Fruit fly (Drosophila melanogaster) whole organism, embryonic: Measurements from ENCODE around the gene Ptp10D.

Experiments
- CG10979 ChIP-seq: fragments of 200-800 bp; sonication (Bioruptor generic); optimal IDR thresholded peaks from 2 replicates; lab custom pipeline; 2018; ENCODE audit warnings: missing biosample characterization, mild to moderate bottlenecking, missing genetic modification characterization, moderate library complexity
- CG11456 ChIP-seq: fragments of 200-800 bp; sonication (Bioruptor generic); IDR thresholded peaks from 3 replicates; pipeline ENCODE4 v1.3.6; 2022; ENCODE audit warnings: missing biosample characterization, missing genetic modification characterization
- CG11560 ChIP-seq: fragments of 200-800 bp; sonication (Bioruptor generic); IDR thresholded peaks from 3 replicates; pipeline ENCODE4 v1.3.6; 2022; ENCODE audit warnings: missing biosample characterization, missing genetic modification characterization
- CG12155 ChIP-seq: fragments of 200-800 bp; sonication (Bioruptor generic); optimal IDR thresholded peaks from 3 replicates; lab custom pipeline; 2016; ENCODE audit warnings: missing biosample characterization, missing genetic modification characterization
- CG1233 ChIP-seq: fragments of 200-800 bp; sonication (Bioruptor generic); optimal IDR thresholded peaks from 4 replicates; lab custom pipeline; 2018; ENCODE audit warnings: missing biosample characterization, mild to moderate bottlenecking, missing genetic modification characterization
- CG12769 ChIP-seq: fragments of 200-800 bp; sonication (Bioruptor generic); optimal IDR thresholded peaks from 2 replicates; lab custom pipeline; 2019; ENCODE audit warnings: missing biosample characterization, mild to moderate bottlenecking, missing genetic modification characterization, moderate library complexity
- CG13894 ChIP-seq: fragments of 200-800 bp; sonication (Bioruptor generic); optimal IDR thresholded peaks from 3 replicates; lab custom pipeline; 2018; ENCODE audit warnings: missing biosample characterization, mild to moderate bottlenecking, missing genetic modification characterization, moderate library complexity
- CG14965 ChIP-seq: fragments of 200-800 bp; sonication (Bioruptor generic); optimal IDR thresholded peaks from 2 replicates; lab custom pipeline; 2016; ENCODE audit warnings: missing biosample characterization, missing genetic modification characterization, borderline replicate concordance
- CG15011 ChIP-seq: fragments of 200-800 bp; sonication (Bioruptor generic); optimal IDR thresholded peaks from 3 replicates; lab custom pipeline; 2018; ENCODE audit warnings: missing biosample characterization, mild to moderate bottlenecking, missing genetic modification characterization
- CG15073 ChIP-seq: fragments of 200-800 bp; sonication (Bioruptor generic); optimal IDR thresholded peaks from 2 replicates; lab custom pipeline; 2016; ENCODE audit warnings: missing biosample characterization, missing genetic modification characterization
- CG1603 ChIP-seq: fragments of 200-800 bp; sonication (Bioruptor generic); optimal IDR thresholded peaks from 2 replicates; lab custom pipeline; 2019; ENCODE audit warnings: missing biosample characterization, mild to moderate bottlenecking, missing genetic modification characterization, moderate library complexity
- CG17361 ChIP-seq: fragments of 200-800 bp; sonication (Bioruptor generic); IDR thresholded peaks from 3 replicates; pipeline ENCODE4 v1.3.6; 2022; ENCODE audit warnings: missing biosample characterization, missing genetic modification characterization
- CG18764 ChIP-seq: fragments of 200-800 bp; sonication (Bioruptor generic); optimal IDR thresholded peaks from 3 replicates; lab custom pipeline; 2016; ENCODE audit warnings: missing biosample characterization, missing genetic modification characterization
- CG3281 ChIP-seq: fragments of 200-800 bp; sonication (Bioruptor generic); optimal IDR thresholded peaks from 3 replicates; lab custom pipeline; 2017; ENCODE audit warnings: missing biosample characterization, mild to moderate bottlenecking, missing genetic modification characterization
- CG33213 ChIP-seq: fragments of 200-800 bp; sonication (Bioruptor generic); optimal IDR thresholded peaks from 3 replicates; lab custom pipeline; 2016; ENCODE audit warnings: missing biosample characterization, missing genetic modification characterization
- CG7839 ChIP-seq: fragments of 200-800 bp; sonication (Bioruptor generic); optimal IDR thresholded peaks from 3 replicates; lab custom pipeline; 2018; ENCODE audit warnings: missing biosample characterization, mild to moderate bottlenecking, missing genetic modification characterization, moderate library complexity
- CG8924 ChIP-seq: fragments of 200-800 bp; optimal IDR thresholded peaks from 3 replicates; lab custom pipeline; 2019; ENCODE audit warnings: missing biosample characterization, mild to moderate bottlenecking, missing genetic modification characterization, moderate library complexity
- CG9215 ChIP-seq: fragments of 200-800 bp; sonication (Bioruptor generic); IDR thresholded peaks from 2 replicates; pipeline ENCODE4 v1.3.6; 2022; ENCODE audit warnings: missing biosample characterization, missing genetic modification characterization
- CTCF ChIP-seq: fragments of 200-800 bp; sonication (Bioruptor generic); optimal IDR thresholded peaks from 2 replicates; lab custom pipeline; 2017; ENCODE audit warnings: missing biosample characterization, mild to moderate bottlenecking, missing genetic modification characterization, moderate library complexity
- D19B ChIP-seq: fragments of 200-800 bp; sonication (Bioruptor generic); optimal IDR thresholded peaks from 2 replicates; lab custom pipeline; 2017; ENCODE audit warnings: missing biosample characterization, mild to moderate bottlenecking, missing genetic modification characterization
- Dll ChIP-seq: fragments of 200-800 bp; sonication (Bioruptor generic); IDR thresholded peaks from 4 replicates; pipeline ENCODE4 v1.3.6; 2022; ENCODE audit warnings: missing biosample characterization, missing genetic modification characterization; ENCODE audit not compliant: partially characterized antibody
- Dref ChIP-seq: fragments of 200-800 bp; sonication (Bioruptor generic); IDR thresholded peaks from 2 replicates; pipeline ENCODE4 v1.3.6; 2022; ENCODE audit warnings: missing biosample characterization, missing genetic modification characterization
- Drgx ChIP-seq: fragments of 200-800 bp; sonication (Bioruptor generic); IDR thresholded peaks from 2 replicates; pipeline ENCODE4 v1.3.6; 2022; ENCODE audit warnings: missing biosample characterization, missing genetic modification characterization
- H2.0 ChIP-seq: fragments of 200-800 bp; sonication (Bioruptor generic); IDR thresholded peaks from 2 replicates; pipeline ENCODE4 v1.3.6; 2022; ENCODE audit warnings: missing biosample characterization, missing genetic modification characterization
- HHEX ChIP-seq: fragments of 200-800 bp; sonication (Bioruptor generic); optimal IDR thresholded peaks from 3 replicates; lab custom pipeline; 2017; ENCODE audit warnings: missing biosample characterization, mild to moderate bottlenecking, missing genetic modification characterization, missing genetic modification reagents
- Meics ChIP-seq: fragments of 200-800 bp; sonication (Bioruptor generic); optimal IDR thresholded peaks from 2 replicates; lab custom pipeline; 2017; ENCODE audit warnings: missing biosample characterization, mild to moderate bottlenecking, missing genetic modification characterization
- Mes4 ChIP-seq: fragments of 200-800 bp; sonication (Bioruptor generic); optimal IDR thresholded peaks from 2 replicates; lab custom pipeline; 2016; ENCODE audit warnings: missing biosample characterization, missing genetic modification characterization
- NC2β ChIP-seq: fragments of 200-800 bp; sonication (Bioruptor generic); optimal IDR thresholded peaks from 2 replicates; lab custom pipeline; 2016; ENCODE audit warnings: missing biosample characterization, missing genetic modification characterization
- Nf-YA ChIP-seq: fragments of 200-800 bp; sonication (Bioruptor generic); IDR thresholded peaks from 2 replicates; pipeline ENCODE4 v1.3.6; 2022; ENCODE audit warnings: missing biosample characterization, missing genetic modification characterization
- Opbp ChIP-seq: fragments of 200-800 bp; sonication (Bioruptor generic); IDR thresholded peaks from 3 replicates; pipeline ENCODE4 v1.3.6; 2022; ENCODE audit warnings: missing biosample characterization, missing genetic modification characterization; ENCODE audit not compliant: partially characterized antibody
- Tbp ChIP-seq: fragments of >200 bp; optimal IDR thresholded peaks from 2 replicates; lab custom pipeline; 2018; ENCODE audit warnings: missing biosample characterization, missing genetic modification characterization
- ac ChIP-seq: fragments of 200-800 bp; sonication (Bioruptor generic); optimal IDR thresholded peaks from 3 replicates; lab custom pipeline; 2017; ENCODE audit warnings: missing biosample characterization, mild to moderate bottlenecking, missing genetic modification characterization
- ara ChIP-seq: fragments of 200-800 bp; sonication (Bioruptor generic); IDR thresholded peaks from 2 replicates; pipeline ENCODE4 v1.3.6; 2022; ENCODE audit warnings: missing biosample characterization, missing genetic modification characterization
- cato ChIP-seq: fragments of 200-800 bp; sonication (Bioruptor generic); optimal IDR thresholded peaks from 2 replicates; lab custom pipeline; 2016; ENCODE audit warnings: missing biosample characterization, missing genetic modification characterization, borderline replicate concordance
- chif ChIP-seq, 2 experiments: fragments of 200-800 bp; sonication (Bioruptor generic); optimal IDR thresholded peaks; 3 replicates each; lab custom pipeline; 2016; ENCODE audit warnings: missing biosample characterization in 2 of 2, missing genetic modification characterization in 2 of 2
- emc ChIP-seq: fragments of 200-800 bp; sonication (Bioruptor generic); optimal IDR thresholded peaks from 2 replicates; lab custom pipeline; 2016; ENCODE audit warnings: missing biosample characterization, missing genetic modification characterization
- gsb-n ChIP-seq: fragments of 200-800 bp; sonication (Bioruptor generic); optimal IDR thresholded peaks from 3 replicates; lab custom pipeline; 2018; ENCODE audit warnings: missing biosample characterization, mild to moderate bottlenecking, missing genetic modification characterization
- hkb ChIP-seq, 2 experiments: fragments of 200-800 bp in 1 of 2; fragments of >200 bp in 1 of 2; sonication (Bioruptor generic) in 1 of 2; IDR thresholded peaks in 1 of 2; optimal IDR thresholded peaks in 1 of 2; 2 replicates each; pipeline versions ENCODE4 v1.3.6 to Lab custom; 2017 to 2022; ENCODE audit warnings: missing biosample characterization in 1 of 2, missing genetic modification characterization in 1 of 2
- insv ChIP-seq, 2 experiments: fragments of 200-800 bp; sonication (Bioruptor generic); optimal IDR thresholded peaks; 3 replicates each; lab custom pipeline; 2016 to 2018; ENCODE audit warnings: missing biosample characterization in 2 of 2, missing genetic modification characterization in 2 of 2
- klu ChIP-seq: fragments of 200-800 bp; sonication (Bioruptor generic); IDR thresholded peaks from 2 replicates; pipeline ENCODE4 v1.3.6; 2022; ENCODE audit warnings: missing biosample characterization, missing genetic modification characterization
- pan ChIP-seq, 4 experiments: fragments of >200 bp in 3 of 4; fragments of 200-800 bp in 1 of 4; sonication (Bioruptor generic) in 1 of 4; optimal IDR thresholded peaks in 3 of 4; IDR thresholded peaks in 1 of 4; 2 replicates each; pipeline versions ENCODE4 v1.3.6 to Lab custom; 2017 to 2022; ENCODE audit warnings: missing biosample characterization in 2 of 4, missing genetic modification characterization in 2 of 4, mixed read lengths in 1 of 4
- ranshi ChIP-seq: fragments of 200-800 bp; sonication (Bioruptor generic); IDR thresholded peaks from 2 replicates; pipeline ENCODE4 v1.3.6; 2022; ENCODE audit warnings: missing biosample characterization, missing genetic modification characterization
- schlank ChIP-seq: fragments of 200-800 bp; sonication (Bioruptor generic); optimal IDR thresholded peaks from 2 replicates; lab custom pipeline; 2018; ENCODE audit warnings: missing biosample characterization, mild to moderate bottlenecking, missing genetic modification characterization
- so ChIP-seq: fragments of 200-800 bp; sonication (Bioruptor generic); IDR thresholded peaks from 3 replicates; pipeline ENCODE4 v1.3.6; 2022; ENCODE audit warnings: missing biosample characterization, missing genetic modification characterization
- sob ChIP-seq: fragments of 200-800 bp; sonication (Bioruptor generic); IDR thresholded peaks from 2 replicates; pipeline ENCODE4 v1.3.6; 2022; ENCODE audit warnings: missing biosample characterization, missing genetic modification characterization
- stc ChIP-seq: fragments of 200-800 bp; sonication (Bioruptor generic); IDR thresholded peaks from 2 replicates; pipeline ENCODE4 v1.3.6; 2022; ENCODE audit warnings: missing biosample characterization, missing genetic modification characterization
- vnd ChIP-seq: fragments of 200-800 bp; sonication (Bioruptor generic); IDR thresholded peaks from 3 replicates; pipeline ENCODE4 v1.3.6; 2022; ENCODE audit warnings: missing biosample characterization, missing genetic modification characterization; ENCODE audit not compliant: partially characterized antibody
- wor ChIP-seq: fragments of 200-800 bp; sonication (Bioruptor generic); IDR thresholded peaks from 2 replicates; pipeline ENCODE4 v1.3.6; 2022; ENCODE audit warnings: missing biosample characterization, missing genetic modification characterization

The Ptp10D gene

dm6 chrX:11622649-11623425 is 1.0 kb downstream of the Ptp10D start:
- TF ChIP-seq Opbp = no peak
- peak; percentile 13 for TF ChIP-seq CG15011 (GFP tag; lab: Kevin White, UChicago)
- TF ChIP-seq ac (GFP tag; lab: Kevin White, UChicago) = no peak
- peak; percentile 53 for TF ChIP-seq NC2β
- peak; percentile 70 for TF ChIP-seq CG1603 (tag; lab: Kevin White, UChicago)
- peak; percentile 80 for TF ChIP-seq sob (GFP tag; lab: Robert Waterston, UW)
- no peak for TF ChIP-seq vnd (GFP tag; lab: Robert Waterston, UW)
- TF ChIP-seq so (GFP tag; lab: Robert Waterston, UW) = peak; percentile 65; the same call in 2 of the 3 replicates
- TF ChIP-seq CG18764 (GFP tag; lab: Kevin White, UChicago) = peak; percentile 7
- peak; percentile 36 for TF ChIP-seq cato
- TF ChIP-seq Mes4 (GFP tag; lab: Kevin White, UChicago) = peak; percentile 61
- no peak for TF ChIP-seq pan (optimal IDR thresholded peaks at IDR 0.05; lab: Kevin White, UChicago)
- peak in 1 of 2 experiments; percentile 91 for TF ChIP-seq pan (GFP tag; optimal IDR thresholded peaks at IDR 0.05 in 1 of 2, IDR thresholded peaks at IDR 0.05 in 1 of 2)
- TF ChIP-seq H2.0 (GFP tag; lab: Robert Waterston, UW) = peak; percentile 76
- TF ChIP-seq CG9215 (GFP tag; lab: Robert Waterston, UW) = peak; percentile 57; the same call in 1 of the 2 replicates
- TF ChIP-seq CG12769 (tag; lab: Kevin White, UChicago) = peak; percentile 77
- TF ChIP-seq D19B (GFP tag; lab: Kevin White, UChicago) = peak; percentile 2
- peak; percentile 16 for TF ChIP-seq CTCF (GFP tag; lab: Kevin White, UChicago)
- no peak for TF ChIP-seq insv (GFP tag; optimal IDR thresholded peaks at IDR 0.05; lab: Kevin White, UChicago)
- TF ChIP-seq gsb-n = no peak
- no peak for TF ChIP-seq CG11560 (tag; lab: Robert Waterston, UW)
- TF ChIP-seq Nf-YA (GFP tag; lab: Robert Waterston, UW) = peak; percentile 7; the same call in 1 of the 2 replicates
- TF ChIP-seq CG13894 (tag; lab: Kevin White, UChicago) = peak; percentile 18
- TF ChIP-seq CG7839 (tag; lab: Kevin White, UChicago) = peak; percentile 81
- peak; percentile 48 for TF ChIP-seq CG33213 (GFP tag; lab: Kevin White, UChicago)
- peak; percentile 80 for TF ChIP-seq Meics (GFP tag; lab: Kevin White, UChicago)
- TF ChIP-seq ara (GFP tag; lab: Robert Waterston, UW) = peak; percentile 35; the same call in 1 of the 2 replicates
- TF ChIP-seq wor (GFP tag; lab: Robert Waterston, UW) = peak; percentile 54
- TF ChIP-seq CG11456 (GFP tag; lab: Robert Waterston, UW) = peak; percentile 83
- peak; percentile 83 for TF ChIP-seq stc (GFP tag; lab: Robert Waterston, UW)
- TF ChIP-seq klu = no peak
- TF ChIP-seq hkb (optimal IDR thresholded peaks at IDR 0.05; lab: Kevin White, UChicago) = no peak
- TF ChIP-seq hkb (GFP tag; IDR thresholded peaks at IDR 0.05; lab: Robert Waterston, UW) = peak; percentile 85
- TF ChIP-seq Tbp = no peak
- peak; percentile 72 for TF ChIP-seq CG8924
- peak; percentile 32 for TF ChIP-seq CG10979
- TF ChIP-seq ranshi (GFP tag; lab: Robert Waterston, UW) = peak; percentile 79; the same call in 1 of the 2 replicates
- TF ChIP-seq CG12155 (GFP tag; lab: Kevin White, UChicago) = peak; percentile 65
- peak; percentile 93 for TF ChIP-seq Drgx (GFP tag; lab: Robert Waterston, UW)
- peak; percentile 70 for TF ChIP-seq CG3281 (GFP tag; lab: Kevin White, UChicago)
- peak; percentile 66 for TF ChIP-seq CG1233 (GFP tag; lab: Kevin White, UChicago)
- peak; percentile 72 for TF ChIP-seq HHEX
- no peak for TF ChIP-seq Dref
- TF ChIP-seq CG17361 (GFP tag; lab: Robert Waterston, UW) = peak; percentile 65; the same call in 2 of the 3 replicates
- peak; percentile 52 to 80 for TF ChIP-seq chif (GFP tag; optimal IDR thresholded peaks at IDR 0.05; lab: Kevin White, UChicago)
- TF ChIP-seq CG14965 (GFP tag; lab: Kevin White, UChicago) = no peak
- no peak for TF ChIP-seq CG15073
- TF ChIP-seq schlank = peak; percentile 73
- no peak for TF ChIP-seq Dll
- TF ChIP-seq emc (GFP tag; lab: Kevin White, UChicago) = peak; percentile 65
